Fruit fly (Drosophila melanogaster): ENCODE measurements around the gene RhoGAP15B.

The RhoGAP15B gene

dm6 chrX:16968148-16968823 lies 25.2 kb downstream of the RhoGAP15B start, which contains the start of gene Ubr1 (continued):
- TF ChIP-seq CG11695 (GFP tag; IDR thresholded peaks at IDR 0.05) = no peak
- TF ChIP-seq so (GFP tag; IDR thresholded peaks at IDR 0.05) = no peak
- TF ChIP-seq danr (GFP tag; IDR thresholded peaks at IDR 0.05) = no peak
- TF ChIP-seq bab2 (GFP tag; optimal IDR thresholded peaks at IDR 0.05) = no peak
- no peak for TF ChIP-seq da (GFP tag; optimal IDR thresholded peaks at IDR 0.05)
- peak; percentile 37 for TF ChIP-seq CG2120 (GFP tag; optimal IDR thresholded peaks at IDR 0.05)
- TF ChIP-seq grn (GFP tag; optimal IDR thresholded peaks at IDR 0.05) = no peak
- TF ChIP-seq pb (GFP tag; optimal IDR thresholded peaks at IDR 0.05) = no peak
- TF ChIP-seq Rx (GFP tag; IDR thresholded peaks at IDR 0.05) = no peak
- TF ChIP-seq Nf-YC (tag; optimal IDR thresholded peaks at IDR 0.05) = no peak
- no peak for TF ChIP-seq en (GFP tag; optimal IDR thresholded peaks at IDR 0.05)
- peak; percentile 67 for TF ChIP-seq CG12659 (GFP tag; optimal IDR thresholded peaks at IDR 0.05)
- TF ChIP-seq ttk (GFP tag; IDR thresholded peaks at IDR 0.05) = no peak
- TF ChIP-seq CG17829 (tag; optimal IDR thresholded peaks at IDR 0.05) = peak; percentile 50
- TF ChIP-seq B-H1 (GFP tag; IDR thresholded peaks at IDR 0.05) = no peak
- no peak for TF ChIP-seq CG9215 (GFP tag; IDR thresholded peaks at IDR 0.05)
- TF ChIP-seq CG13287 (GFP tag; IDR thresholded peaks at IDR 0.05; ENCODE audit: partially characterized antibody) = peak; percentile 91
- no peak for TF ChIP-seq nerfin-1 (tag; optimal IDR thresholded peaks at IDR 0.05)
- TF ChIP-seq gcm (GFP tag; optimal IDR thresholded peaks at IDR 0.05) = no peak
- TF ChIP-seq bsh (GFP tag; optimal IDR thresholded peaks at IDR 0.05) = peak in 1 of 2 experiments; percentile 85
- TF ChIP-seq gfzf (GFP tag; optimal IDR thresholded peaks at IDR 0.05) = peak; percentile 52
- peak; percentile 3 for TF ChIP-seq CG3163 (GFP tag; optimal IDR thresholded peaks at IDR 0.05)
- no peak for TF ChIP-seq h (optimal IDR thresholded peaks at IDR 0.05)
- TF ChIP-seq crp (GFP tag; optimal IDR thresholded peaks at IDR 0.05) = peak in 1 of 2 experiments; percentile 6
- 0 out of 3 replicates have a peak, but pooled peaks have one; percentile 31 for TF ChIP-seq CG34422 (GFP tag; IDR thresholded peaks at IDR 0.05)
- TF ChIP-seq CG2116 (GFP tag; optimal IDR thresholded peaks at IDR 0.05) = peak; percentile 89
- peak in 1 of 2 experiments; percentile 44 for TF ChIP-seq eve (GFP tag; optimal IDR thresholded peaks at IDR 0.05)
- TF ChIP-seq Lpt (GFP tag; optimal IDR thresholded peaks at IDR 0.05) = no peak
- peak; percentile 21 for TF ChIP-seq Lhr (GFP tag; optimal IDR thresholded peaks at IDR 0.05)
- TF ChIP-seq CG17802 (tag; optimal IDR thresholded peaks at IDR 0.05) = peak; percentile 79
- TF ChIP-seq tna (GFP tag; IDR thresholded peaks at IDR 0.05; ENCODE audit: partially characterized antibody) = peak; percentile 97

- TF ChIP-seq Fer1 (GFP tag; optimal IDR thresholded peaks at IDR 0.05) (no peak), Oli (tag; optimal IDR thresholded peaks at IDR 0.05) (no peak), CG34376 (GFP tag; optimal IDR thresholded peaks at IDR 0.05) (peak; percentile 8), CG18599 (GFP tag; optimal IDR thresholded peaks at IDR 0.05) (peak; percentile 4), pnt (GFP tag; optimal IDR thresholded peaks at IDR 0.05) (no peak), ewg (GFP tag; optimal IDR thresholded peaks at IDR 0.05) (peak; percentile 64), CG8765 (GFP tag; IDR thresholded peaks at IDR 0.05) (no peak), ro (GFP tag; IDR thresholded peaks at IDR 0.05) (no peak), lola (GFP tag; optimal IDR thresholded peaks at IDR 0.05) (no peak), CG13894 (tag; optimal IDR thresholded peaks at IDR 0.05) (peak; percentile 1), gt (GFP tag; IDR thresholded peaks at IDR 0.05) (no peak), CG11504 (tag; optimal IDR thresholded peaks at IDR 0.05) (no peak), CG9932 (GFP tag; IDR thresholded peaks at IDR 0.05) (0 out of 2 replicates have a peak, but pooled peaks have one; percentile 8), CG9437 (GFP tag; optimal IDR thresholded peaks at IDR 0.05) (no peak), ems (GFP tag; optimal IDR thresholded peaks at IDR 0.05) (no peak), CG18262 (tag; optimal IDR thresholded peaks at IDR 0.05) (no peak), CG12236 (GFP tag; optimal IDR thresholded peaks at IDR 0.05) (no peak), abd-A (tag; optimal IDR thresholded peaks at IDR 0.05) (peak; percentile 61), sens-2 (GFP tag; IDR thresholded peaks at IDR 0.05) (no peak), caup (GFP tag; optimal IDR thresholded peaks at IDR 0.05; ENCODE audit: severe bottlenecking) (no peak)
Measured at dm6 chrX:16986928-16987327, 43.8 kb downstream of the RhoGAP15B start.

All from whole organism, embryonic.